Worm (Caenorhabditis elegans) whole organism, young adult: ENCODE results near the gene ehs-1.

Source experiments
- F49E8.2 ChIP-seq: sonication (generic microtip); optimal IDR thresholded peaks from 3 replicates; lab custom pipeline; 2017; ENCODE audit warnings: missing genetic modification characterization, mild to moderate bottlenecking, missing compliant biosample characterization, antibody characterized with exemption, moderate library complexity; ENCODE audit not compliant: insufficient read depth
- bed-1 ChIP-seq: fragments of 200-800 bp; sonication (Bioruptor generic); IDR thresholded peaks from 2 replicates; pipeline ENCODE4 v1.3.6; 2022; ENCODE audit warnings: missing genetic modification reagents, missing genetic modification characterization, missing compliant biosample characterization
- bed-2 ChIP-seq: fragments of 200-800 bp; sonication (Bioruptor generic); IDR thresholded peaks from 2 replicates; pipeline ENCODE4 v1.3.6; 2022; ENCODE audit warnings: missing genetic modification reagents, missing genetic modification characterization, missing compliant biosample characterization
- egl-18 ChIP-seq: fragments of 200-800 bp; sonication (Bioruptor generic); IDR thresholded peaks from 2 replicates; pipeline ENCODE4 v1.3.6; 2022; ENCODE audit warnings: missing genetic modification reagents, missing genetic modification characterization, missing compliant biosample characterization
- hmg-20 ChIP-seq: fragments of 200-800 bp; sonication (Bioruptor generic); IDR thresholded peaks from 2 replicates; pipeline ENCODE4 v1.3.6; 2022; ENCODE audit warnings: missing genetic modification reagents, missing genetic modification characterization, missing compliant biosample characterization
- madf-6 ChIP-seq: fragments of 200-800 bp; sonication (Bioruptor generic); IDR thresholded peaks from 2 replicates; pipeline ENCODE4 v1.3.6; 2022; ENCODE audit warnings: missing genetic modification reagents, missing genetic modification characterization, missing compliant biosample characterization
- pha-4 ChIP-seq: fragments of 150-350 bp; sonication (generic microtip); optimal IDR thresholded peaks from 2 replicates; lab custom pipeline; 2014; ENCODE audit warnings: missing biosample characterization, missing genetic modification reagents, missing genetic modification characterization
- unc-62 ChIP-seq: fragments of 150-350 bp; optimal IDR thresholded peaks from 2 replicates; lab custom pipeline; 2014; ENCODE audit warnings: missing biosample characterization, missing genetic modification reagents, missing genetic modification characterization

DNA sequence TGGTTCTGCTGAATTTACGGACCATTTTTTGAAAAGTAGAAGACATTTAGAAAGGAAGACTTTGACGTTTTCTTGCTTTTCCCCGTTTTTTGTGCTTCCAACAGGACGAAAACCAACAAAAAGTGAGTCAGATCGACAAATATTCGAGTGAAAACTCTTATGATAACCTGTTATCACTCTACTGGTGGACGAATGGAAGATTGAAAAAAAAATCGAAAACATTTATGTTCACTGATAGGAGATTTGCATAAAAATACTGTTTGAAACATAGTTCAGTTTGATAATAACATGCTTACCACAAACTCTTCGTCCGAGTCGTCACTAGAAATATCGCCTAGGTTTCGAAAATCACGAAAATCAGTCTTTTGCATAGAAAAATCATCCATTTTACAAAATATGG is 51.9 kb downstream of the ehs-1 start:
- no peak for TF ChIP-seq madf-6 (GFP tag; lab: Robert Waterston, UW)
- TF ChIP-seq bed-1 (GFP tag; lab: Robert Waterston, UW), result no peak
- no peak for TF ChIP-seq pha-4
- no peak for TF ChIP-seq F49E8.2
- TF ChIP-seq bed-2, result no peak
- no peak for TF ChIP-seq egl-18
- TF ChIP-seq hmg-20 (GFP tag; lab: Robert Waterston, UW), result no peak
- TF ChIP-seq unc-62 (GFP tag; lab: Kevin White, UChicago), result no peak
